Fruit fly (Drosophila melanogaster) whole organism, wandering third instar larva: ENCODE results near the gene Ptx1.

Experiments
- Abd-B ChIP-seq: fragments of >200 bp; optimal IDR thresholded peaks from 2 replicates; lab custom pipeline; 2017; ENCODE audit warnings: missing biosample characterization, missing genetic modification characterization
- CG32264 ChIP-seq: fragments of 200-800 bp; sonication (Bioruptor generic); optimal IDR thresholded peaks from 2 replicates; lab custom pipeline; 2016; ENCODE audit warnings: missing biosample characterization, missing genetic modification characterization
- CG9705 ChIP-seq: fragments of 200-800 bp; sonication (Bioruptor generic); optimal IDR thresholded peaks from 2 replicates; lab custom pipeline; 2018; ENCODE audit warnings: missing biosample characterization, mild to moderate bottlenecking, missing genetic modification characterization
- CrebA ChIP-seq: fragments of 200-800 bp; sonication (Bioruptor generic); optimal IDR thresholded peaks from 2 replicates; lab custom pipeline; 2016; ENCODE audit warnings: missing biosample characterization, mild to moderate bottlenecking, missing genetic modification characterization, borderline replicate concordance
- Dif ChIP-seq: fragments of 200-275, 200-300 bp; sonication (Bioruptor generic); optimal IDR thresholded peaks from 2 replicates; lab custom pipeline; 2018; ENCODE audit warnings: missing biosample characterization, missing genetic modification characterization; ENCODE audit not compliant: partially characterized antibody
- GATAd ChIP-seq: sonication (Bioruptor generic); optimal IDR thresholded peaks from 2 replicates; lab custom pipeline; 2016; ENCODE audit warnings: missing biosample characterization, missing genetic modification characterization
- HLH106 ChIP-seq: fragments of 200-800 bp; optimal IDR thresholded peaks from 3 replicates; lab custom pipeline; 2019; ENCODE audit warnings: missing biosample characterization, mild to moderate bottlenecking, missing genetic modification characterization, moderate library complexity
- Hnf4 ChIP-seq: fragments of 200-800 bp; sonication (Bioruptor generic); optimal IDR thresholded peaks from 2 replicates; lab custom pipeline; 2016; ENCODE audit warnings: missing biosample characterization, mild to moderate bottlenecking, missing genetic modification characterization
- Hr78 ChIP-seq: fragments of >200 bp; optimal IDR thresholded peaks from 2 replicates; lab custom pipeline; 2017; ENCODE audit warnings: missing biosample characterization, missing genetic modification characterization
- Hr83 ChIP-seq: fragments of 200-300 bp; sonication (Bioruptor generic); optimal IDR thresholded peaks from 2 replicates; lab custom pipeline; 2016; ENCODE audit warnings: missing biosample characterization, mild to moderate bottlenecking, missing genetic modification characterization, moderate library complexity; ENCODE audit not compliant: poor library complexity, severe bottlenecking
- Jra ChIP-seq: sonication (Bioruptor generic); optimal IDR thresholded peaks from 2 replicates; lab custom pipeline; 2016; ENCODE audit warnings: missing biosample characterization, missing genetic modification characterization
- Myc ChIP-seq: fragments of >200 bp; optimal IDR thresholded peaks from 2 replicates; lab custom pipeline; 2017
- OdsH ChIP-seq: fragments of 200-800 bp; sonication (Bioruptor generic); optimal IDR thresholded peaks from 2 replicates; lab custom pipeline; 2016; ENCODE audit warnings: missing biosample characterization, mild to moderate bottlenecking, missing genetic modification characterization
- Rel ChIP-seq, 2 experiments: fragments of 200-800 bp; sonication (Bioruptor generic) in 1 of 2; optimal IDR thresholded peaks; 2 replicates in 1 of 2; 3 replicates in 1 of 2; lab custom pipeline; 2016 to 2019; ENCODE audit warnings: mild to moderate bottlenecking in 2 of 2, missing biosample characterization in 2 of 2, missing genetic modification characterization in 2 of 2, moderate library complexity in 1 of 2
- Sp1 ChIP-seq: fragments of 200-800 bp; sonication (Bioruptor generic); optimal IDR thresholded peaks from 3 replicates; lab custom pipeline; 2019; ENCODE audit warnings: missing biosample characterization, mild to moderate bottlenecking, missing genetic modification characterization, moderate library complexity
- Vsx2 ChIP-seq: fragments of 200-300, 225-300 bp; sonication (Bioruptor generic); optimal IDR thresholded peaks from 2 replicates; lab custom pipeline; 2018; ENCODE audit warnings: missing biosample characterization, missing genetic modification characterization; ENCODE audit not compliant: partially characterized antibody
- br ChIP-seq: fragments of 200-800 bp; sonication (Bioruptor generic); optimal IDR thresholded peaks from 2 replicates; lab custom pipeline; 2016; ENCODE audit warnings: missing biosample characterization, missing genetic modification characterization
- brk ChIP-seq: fragments of 200-800 bp; sonication (Bioruptor generic); optimal IDR thresholded peaks from 2 replicates; lab custom pipeline; 2016; ENCODE audit warnings: missing biosample characterization, mild to moderate bottlenecking, missing genetic modification characterization
- dl ChIP-seq, 2 experiments: fragments of 175-275, 200-275 bp in 1 of 2; fragments of 200-275 bp in 1 of 2; sonication (Bioruptor generic); optimal IDR thresholded peaks; lab custom pipeline; 2018; ENCODE audit warnings: mild to moderate bottlenecking in 2 of 2, missing biosample characterization in 2 of 2, missing genetic modification characterization in 2 of 2, moderate library complexity in 2 of 2; ENCODE audit not compliant: partially characterized antibody in 2 of 2, insufficient read depth in 1 of 2
- dsf ChIP-seq: sonication (Bioruptor generic); optimal IDR thresholded peaks from 2 replicates; lab custom pipeline; 2016; ENCODE audit warnings: missing biosample characterization, missing genetic modification characterization, borderline replicate concordance
- foxo ChIP-seq, 2 experiments: fragments of 200-800 bp; sonication (Bioruptor generic); optimal IDR thresholded peaks; 2 replicates in 1 of 2; 3 replicates in 1 of 2; lab custom pipeline; 2016 to 2017; ENCODE audit warnings: missing biosample characterization in 2 of 2, missing genetic modification characterization in 2 of 2
- fru ChIP-seq: fragments of 200-800 bp; sonication (Bioruptor generic); optimal IDR thresholded peaks from 3 replicates; lab custom pipeline; 2016; ENCODE audit warnings: missing biosample characterization, mild to moderate bottlenecking, missing genetic modification characterization
- h ChIP-seq: fragments of 200-800 bp; sonication (Bioruptor generic); optimal IDR thresholded peaks from 3 replicates; lab custom pipeline; 2016; ENCODE audit warnings: missing biosample characterization, mild to moderate bottlenecking, missing genetic modification characterization
- jim ChIP-seq: fragments of 175-275, 200-325 bp; sonication (Bioruptor generic); optimal IDR thresholded peaks from 2 replicates; lab custom pipeline; 2016; ENCODE audit warnings: missing biosample characterization, mild to moderate bottlenecking, missing genetic modification characterization
- pan ChIP-seq: fragments of >200 bp; optimal IDR thresholded peaks from 2 replicates; lab custom pipeline; 2017
- psq ChIP-seq: fragments of 200-800 bp; sonication (Bioruptor generic); optimal IDR thresholded peaks from 3 replicates; lab custom pipeline; 2017; ENCODE audit warnings: missing biosample characterization, mild to moderate bottlenecking, missing genetic modification characterization, moderate library complexity
- rgr ChIP-seq: fragments of 200-800 bp; sonication (Bioruptor generic); optimal IDR thresholded peaks from 3 replicates; lab custom pipeline; 2016; ENCODE audit warnings: missing biosample characterization, mild to moderate bottlenecking, missing genetic modification characterization
- sage ChIP-seq: fragments of 200-800 bp; sonication (Bioruptor generic); optimal IDR thresholded peaks from 2 replicates; lab custom pipeline; 2016; ENCODE audit warnings: missing biosample characterization, mild to moderate bottlenecking, missing genetic modification characterization
- tai ChIP-seq: sonication (Bioruptor generic); optimal IDR thresholded peaks from 2 replicates; lab custom pipeline; 2016; ENCODE audit warnings: missing biosample characterization, missing genetic modification characterization
- woc ChIP-seq: sonication (Bioruptor generic); optimal IDR thresholded peaks from 2 replicates; lab custom pipeline; 2016; ENCODE audit warnings: missing biosample characterization, mild to moderate bottlenecking, missing genetic modification characterization

Gene Ptx1

dm6 chr3R:30902061-30902460, 10.5 kb upstream of the Ptx1 start, which contains the start of gene CG33483:
Gene CG33483 (minus strand): TSS chr3R:30902161.
- TF ChIP-seq GATAd (GFP tag; lab: Kevin White, UChicago) (no peak), HLH106 (no peak)

- no peak for TF ChIP-seq CG32264 (GFP tag; lab: Kevin White, UChicago)
- no peak for TF ChIP-seq fru (GFP tag; lab: Kevin White, UChicago)
- no peak for TF ChIP-seq dsf (GFP tag; lab: Kevin White, UChicago)
- no peak for TF ChIP-seq woc
- TF ChIP-seq Hr83 (GFP tag; lab: Kevin White, UChicago) = no peak
- no peak for TF ChIP-seq h (GFP tag; lab: Kevin White, UChicago)
- TF ChIP-seq Vsx2 (GFP tag; lab: Kevin White, UChicago) = no peak
- TF ChIP-seq HLH106 = no peak
- no peak for TF ChIP-seq dl (GFP tag; optimal IDR thresholded peaks at IDR 0.05; lab: Kevin White, UChicago; ENCODE audit: insufficient read depth in 1 of 2, partially characterized antibody in 2 of 2)
- no peak for TF ChIP-seq CrebA (GFP tag; lab: Kevin White, UChicago)
- no peak for TF ChIP-seq Sp1 (GFP tag; lab: Kevin White, UChicago)
- TF ChIP-seq jim = no peak
- TF ChIP-seq br (GFP tag; lab: Kevin White, UChicago) = no peak
- no peak for TF ChIP-seq rgr (GFP tag; lab: Kevin White, UChicago)
- no peak for TF ChIP-seq Rel (GFP tag; optimal IDR thresholded peaks at IDR 0.05; lab: Kevin White, UChicago)
- no peak for TF ChIP-seq Rel (tag; optimal IDR thresholded peaks at IDR 0.05; lab: Kevin White, UChicago)
- TF ChIP-seq psq (GFP tag; lab: Kevin White, UChicago) = no peak
- no peak for TF ChIP-seq foxo (GFP tag; optimal IDR thresholded peaks at IDR 0.05; lab: Kevin White, UChicago)
- TF ChIP-seq GATAd (GFP tag; lab: Kevin White, UChicago) = no peak
- TF ChIP-seq pan = no peak
- no peak for TF ChIP-seq Hr78 (GFP tag; lab: Kevin White, UChicago)
These were observed 8.6 kb upstream of the Ptx1 start for dm6 chr3R:30903994-30904393.

dm6 chr3R:30909032-30909431, 3.5 kb upstream of the Ptx1 start:
- TF ChIP-seq sage (GFP tag; lab: Kevin White, UChicago) = no peak
- no peak for TF ChIP-seq CG32264 (GFP tag; lab: Kevin White, UChicago)
- no peak for TF ChIP-seq brk (GFP tag; lab: Kevin White, UChicago)
- TF ChIP-seq Hnf4 (GFP tag; lab: Kevin White, UChicago) = no peak
- TF ChIP-seq Vsx2 (GFP tag; lab: Kevin White, UChicago) = no peak
- no peak for TF ChIP-seq tai (GFP tag; lab: Kevin White, UChicago)
- TF ChIP-seq Hr83 (GFP tag; lab: Kevin White, UChicago) = no peak

DNA sequence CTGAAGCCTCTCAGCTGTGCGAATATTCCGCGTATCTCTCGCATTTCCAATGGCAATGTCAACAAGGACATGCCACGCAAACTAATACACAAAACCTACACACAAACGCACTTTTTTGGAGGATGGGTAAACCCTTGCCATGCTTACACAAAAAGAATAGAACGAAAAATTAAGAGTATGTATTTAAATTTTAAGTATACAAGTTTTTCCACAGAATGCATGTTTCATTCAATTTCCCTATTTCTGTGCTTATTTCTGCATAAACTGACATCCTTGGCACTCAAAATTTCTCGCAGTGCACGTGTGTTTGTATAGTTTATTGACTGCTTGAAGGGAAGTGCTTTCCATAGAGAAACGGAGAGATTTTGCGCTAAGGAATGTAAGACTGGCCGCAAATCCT, 2.7 kb upstream of the Ptx1 start:
- no peak for TF ChIP-seq Myc (lab: Kevin White, UChicago)
- TF ChIP-seq Hr83 (GFP tag; lab: Kevin White, UChicago) = no peak
- TF ChIP-seq Hnf4 (GFP tag; lab: Kevin White, UChicago) = no peak
- no peak for TF ChIP-seq CG9705

DNA sequence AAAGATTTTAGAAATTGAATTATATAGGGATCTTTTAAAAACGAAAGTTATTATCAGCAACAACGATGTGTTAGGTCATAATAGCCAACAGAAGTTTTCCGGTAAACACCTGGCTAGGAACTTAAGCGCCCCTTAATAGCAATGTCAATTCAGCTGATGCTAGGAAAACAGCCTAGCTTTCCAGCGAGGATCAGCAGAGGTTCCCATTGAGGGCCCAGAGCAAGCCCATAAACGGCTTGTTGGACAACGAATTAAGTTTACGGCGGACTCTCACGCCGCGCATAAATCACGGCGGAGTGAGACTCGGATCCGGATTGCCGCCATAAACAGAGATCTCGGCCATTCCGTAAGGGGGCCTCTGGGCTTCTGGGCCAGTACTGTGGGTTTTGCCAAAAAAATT, 1.1 kb downstream of the Ptx1 start:
- TF ChIP-seq Hr78 (GFP tag; lab: Kevin White, UChicago) = no peak
- TF ChIP-seq Sp1 (GFP tag; lab: Kevin White, UChicago) = peak; percentile 5
- TF ChIP-seq h (GFP tag; lab: Kevin White, UChicago) = peak; percentile 3
- TF ChIP-seq OdsH (GFP tag; lab: Kevin White, UChicago) = peak; percentile 7
- no peak for TF ChIP-seq Jra
- TF ChIP-seq foxo (GFP tag; optimal IDR thresholded peaks at IDR 0.05; lab: Kevin White, UChicago) = no peak
- no peak for TF ChIP-seq dl (GFP tag; optimal IDR thresholded peaks at IDR 0.05; lab: Kevin White, UChicago; ENCODE audit: insufficient read depth in 1 of 2, partially characterized antibody in 2 of 2)
- TF ChIP-seq fru (GFP tag; lab: Kevin White, UChicago) = no peak
- no peak for TF ChIP-seq CrebA (GFP tag; lab: Kevin White, UChicago)
- no peak for TF ChIP-seq jim
- no peak for TF ChIP-seq dsf (GFP tag; lab: Kevin White, UChicago)
- TF ChIP-seq Dif = no peak
- TF ChIP-seq Abd-B (GFP tag; lab: Kevin White, UChicago) = no peak
